Worm (Caenorhabditis elegans): ENCODE results near the gene miga-1.

miga-1 gene

DNA sequence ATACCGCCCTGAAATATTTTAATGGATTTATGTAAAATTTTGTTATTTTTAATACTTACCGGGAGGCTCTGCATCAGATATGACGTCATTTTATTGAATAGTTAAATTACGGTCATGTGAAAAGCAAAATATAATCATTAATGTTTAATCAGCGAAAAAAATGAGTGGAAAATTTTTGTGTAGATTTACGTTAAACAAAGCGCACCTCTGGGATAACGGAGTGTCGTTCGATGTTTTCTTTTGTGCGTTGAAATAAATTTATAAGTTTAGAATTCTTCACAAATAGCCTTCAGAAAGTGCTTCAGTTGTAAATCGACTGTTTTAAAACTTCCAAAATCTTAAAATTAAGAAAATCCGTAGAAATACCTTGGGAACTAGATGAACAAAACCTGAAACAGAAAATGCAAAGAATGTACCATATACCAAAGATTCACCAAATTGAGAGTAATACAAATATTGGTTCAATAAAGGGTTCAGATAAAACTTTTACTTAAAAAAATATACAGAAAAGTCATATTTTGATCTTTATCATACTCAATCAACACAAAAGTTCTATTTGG lies at the start of gene miga-1, which contains the start of gene K01D12.20:
Gene miga-1, minus strand, starts transcription at position 183 of the 560 bp plus-strand sequence.
Gene K01D12.20, minus strand, starts transcription at position 138 of the 560 bp plus-strand sequence.
- TF ChIP-seq nhr-23 (tag; optimal IDR thresholded peaks at IDR 0.05) = no peak
- no peak for TF ChIP-seq snpc-4 (tag; optimal IDR thresholded peaks at IDR 0.05)
- TF ChIP-seq mbf-1 (tag; optimal IDR thresholded peaks at IDR 0.05) = no peak
- TF ChIP-seq elt-1 (tag; optimal IDR thresholded peaks at IDR 0.05) = no peak
- no peak for TF ChIP-seq alr-1 (tag; optimal IDR thresholded peaks at IDR 0.05)
- peak; percentile 9 for TF ChIP-seq crh-2 (tag; optimal IDR thresholded peaks at IDR 0.05)
- TF ChIP-seq lin-13 (GFP tag; optimal IDR thresholded peaks at IDR 0.05) = no peak
- TF ChIP-seq ceh-16 (tag; optimal IDR thresholded peaks at IDR 0.05) = no peak
- no peak for TF ChIP-seq nhr-77 (tag; optimal IDR thresholded peaks at IDR 0.05)
- TF ChIP-seq gmeb-1 (tag; optimal IDR thresholded peaks at IDR 0.05) = no peak
- no peak for TF ChIP-seq nhr-12 (tag; optimal IDR thresholded peaks at IDR 0.05)
- no peak for TF ChIP-seq ceh-82 (tag; optimal IDR thresholded peaks at IDR 0.05)
- TF ChIP-seq sma-3 (GFP tag; optimal IDR thresholded peaks at IDR 0.05) = no peak
- TF ChIP-seq dmd-4 (tag; optimal IDR thresholded peaks at IDR 0.05) = no peak
- TF ChIP-seq sma-9 (GFP tag; optimal IDR thresholded peaks at IDR 0.05) = peak; percentile 61
- TF ChIP-seq sma-9 (tag; optimal IDR thresholded peaks at IDR 0.05) = no peak
- TF ChIP-seq nhr-25 (tag; optimal IDR thresholded peaks at IDR 0.05) = no peak
- no peak for TF ChIP-seq lin-11 (tag; optimal IDR thresholded peaks at IDR 0.05)
- peak; percentile 57 for TF ChIP-seq C34F6.9 (tag; optimal IDR thresholded peaks at IDR 0.05)
- no peak for TF ChIP-seq skn-1 (tag; optimal IDR thresholded peaks at IDR 0.05)
- no peak for TF ChIP-seq ztf-11 (tag; optimal IDR thresholded peaks at IDR 0.05)
- TF ChIP-seq sem-4 (tag; optimal IDR thresholded peaks at IDR 0.05) = peak; percentile 12
- no peak for TF ChIP-seq zag-1 (tag; optimal IDR thresholded peaks at IDR 0.05)
- no peak for TF ChIP-seq peb-1 (tag; optimal IDR thresholded peaks at IDR 0.05)
- no peak for TF ChIP-seq mdl-1 (tag; optimal IDR thresholded peaks at IDR 0.05)
- no peak for TF ChIP-seq Y55F3AM.14 (GFP tag; optimal IDR thresholded peaks at IDR 0.05)
- TF ChIP-seq lsy-2 (tag; optimal IDR thresholded peaks at IDR 0.05) = peak in 1 of 2 experiments; percentile 65
- no peak for TF ChIP-seq elt-3 (tag; optimal IDR thresholded peaks at IDR 0.05)
- no peak for TF ChIP-seq nhr-11 (tag; optimal IDR thresholded peaks at IDR 0.05)
- no peak for TF ChIP-seq nhr-237 (tag; optimal IDR thresholded peaks at IDR 0.05)
- peak; percentile 89 for TF ChIP-seq R02D3.7 (tag; optimal IDR thresholded peaks at IDR 0.05)
- TF ChIP-seq nhr-129 (tag; optimal IDR thresholded peaks at IDR 0.05) = peak; percentile 13
- no peak for TF ChIP-seq ama-1 (optimal IDR thresholded peaks at IDR 0.05)
- TF ChIP-seq lin-39 (tag; optimal IDR thresholded peaks at IDR 0.05) = no peak
- TF ChIP-seq nhr-6 (tag; optimal IDR thresholded peaks at IDR 0.05) = no peak
- TF ChIP-seq unc-55 (GFP tag; optimal IDR thresholded peaks at IDR 0.05) = peak; percentile 54
- TF ChIP-seq F13H6.1 (tag; optimal IDR thresholded peaks at IDR 0.05) = no peak

DNA sequence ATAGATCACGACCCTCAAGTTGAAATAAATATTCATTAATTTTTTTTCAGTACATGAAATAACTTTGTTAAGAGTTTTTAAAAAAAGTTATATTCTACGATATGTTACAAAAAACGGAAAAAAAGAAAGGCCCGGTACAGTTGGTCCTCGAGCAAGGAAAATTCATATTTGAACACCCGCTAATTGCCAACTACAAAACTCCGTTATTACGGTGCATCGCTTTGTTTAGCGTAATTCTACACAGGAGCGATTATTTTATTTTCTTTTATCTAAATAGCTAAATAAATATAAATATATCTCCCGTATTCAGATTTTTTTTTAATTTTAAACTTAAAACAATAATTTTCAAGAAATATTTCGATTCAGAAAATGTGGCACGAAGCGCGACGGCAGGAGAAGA lies 49.8 kb upstream of the miga-1 start, which contains the start of gene F28C1.1:
Gene F28C1.1, plus strand, starts transcription at position 365 of the 400 bp plus-strand sequence.
- TF ChIP-seq lin-13 (GFP tag; optimal IDR thresholded peaks at IDR 0.05) (peak; percentile 7), gmeb-1 (tag; optimal IDR thresholded peaks at IDR 0.05) (peak; percentile 89), C34F6.9 (tag; optimal IDR thresholded peaks at IDR 0.05) (peak; percentile 40), unc-55 (GFP tag; optimal IDR thresholded peaks at IDR 0.05) (peak; percentile 62), R02D3.7 (tag; optimal IDR thresholded peaks at IDR 0.05) (peak; percentile 29), lin-11 (tag; optimal IDR thresholded peaks at IDR 0.05) (no peak), F13H6.1 (tag; optimal IDR thresholded peaks at IDR 0.05) (no peak)

DNA sequence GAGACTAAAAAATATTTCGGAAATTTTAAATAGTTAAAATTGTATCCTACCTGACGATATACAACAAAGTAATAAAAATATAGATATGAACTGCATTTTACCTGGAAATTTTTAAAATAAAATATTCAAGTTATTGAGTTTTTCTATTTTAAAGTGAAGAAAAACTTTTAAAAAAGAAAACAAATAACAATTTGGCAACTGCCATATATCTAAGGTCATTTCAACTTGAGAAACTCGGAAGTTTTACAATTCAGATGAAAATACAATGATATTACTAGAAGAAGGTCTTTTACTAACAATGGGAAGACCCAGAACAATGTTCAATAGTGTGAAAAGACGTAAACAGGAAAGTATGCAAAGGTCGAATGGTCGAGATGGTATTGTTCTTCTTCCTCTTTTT lies 49.2 kb upstream of the miga-1 start, which contains the start of gene C54D10.10:
Gene C54D10.10, minus strand, starts transcription at position 101 of the 400 bp plus-strand sequence.
- no peak for TF ChIP-seq ztf-1 (GFP tag; conservative IDR thresholded peaks at IDR 0.05)
- TF ChIP-seq nhr-25 (tag; optimal IDR thresholded peaks at IDR 0.05) = peak; percentile 41

- TF ChIP-seq ztf-11 (tag; optimal IDR thresholded peaks at IDR 0.05) (no peak), blmp-1 (tag; optimal IDR thresholded peaks at IDR 0.05; ENCODE audit: insufficient read depth) (no peak), nhr-25 (tag; optimal IDR thresholded peaks at IDR 0.05) (no peak), F13H6.1 (tag; optimal IDR thresholded peaks at IDR 0.05) (no peak), sma-3 (GFP tag; optimal IDR thresholded peaks at IDR 0.05) (no peak), sma-9 (GFP tag; optimal IDR thresholded peaks at IDR 0.05) (no peak), sma-9 (tag; optimal IDR thresholded peaks at IDR 0.05) (no peak), gmeb-1 (tag; optimal IDR thresholded peaks at IDR 0.05) (no peak), ceh-16 (tag; optimal IDR thresholded peaks at IDR 0.05) (no peak), nhr-237 (tag; optimal IDR thresholded peaks at IDR 0.05) (no peak)
These were observed 46.2 kb upstream of the miga-1 start, which contains the start of the genes pals-38 and C54D10.9 for ce11 chrV:12446895-12447294. TSS of gene pals-38 (minus strand) at chrV:12446995. TSS of gene C54D10.9 (plus strand) at chrV:12447153.
